Worm (Caenorhabditis elegans): ENCODE measurements around the gene cox-18.
"Not testable (repeated sequence)": the region's sequence is repeated elsewhere in the genome, so short reads cannot be mapped to it uniquely, and the experiment has no call there.

cox-18 gene

DNA sequence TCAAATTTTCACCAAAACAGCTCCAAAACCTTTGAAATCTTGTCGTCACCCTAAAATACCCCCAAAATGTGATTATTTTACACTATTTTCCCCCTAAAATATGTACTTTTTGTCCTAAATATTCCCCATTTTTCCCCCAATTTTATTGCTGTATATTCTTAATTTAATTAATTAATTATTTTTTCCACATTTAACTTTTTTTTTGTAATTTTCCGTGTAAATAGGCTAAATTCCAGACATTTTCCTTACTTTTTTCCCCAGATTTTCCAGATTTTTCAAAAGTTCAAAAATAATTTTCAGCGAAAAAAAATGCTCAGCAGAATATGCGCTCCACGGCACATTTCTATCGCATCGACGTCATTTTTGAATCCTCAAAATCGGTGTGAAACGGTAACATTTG, at the start of gene cox-18:
Gene cox-18, plus strand, starts transcription at position 301 of the 400 bp plus-strand sequence.
- TF ChIP-seq lin-11 (tag; optimal IDR thresholded peaks at IDR 0.05) (no peak), ztf-4 (tag; optimal IDR thresholded peaks at IDR 0.05) (no peak), snpc-4 (tag; optimal IDR thresholded peaks at IDR 0.05) (no peak), nhr-129 (tag; optimal IDR thresholded peaks at IDR 0.05) (no peak), sma-3 (GFP tag; optimal IDR thresholded peaks at IDR 0.05) (no peak)

DNA sequence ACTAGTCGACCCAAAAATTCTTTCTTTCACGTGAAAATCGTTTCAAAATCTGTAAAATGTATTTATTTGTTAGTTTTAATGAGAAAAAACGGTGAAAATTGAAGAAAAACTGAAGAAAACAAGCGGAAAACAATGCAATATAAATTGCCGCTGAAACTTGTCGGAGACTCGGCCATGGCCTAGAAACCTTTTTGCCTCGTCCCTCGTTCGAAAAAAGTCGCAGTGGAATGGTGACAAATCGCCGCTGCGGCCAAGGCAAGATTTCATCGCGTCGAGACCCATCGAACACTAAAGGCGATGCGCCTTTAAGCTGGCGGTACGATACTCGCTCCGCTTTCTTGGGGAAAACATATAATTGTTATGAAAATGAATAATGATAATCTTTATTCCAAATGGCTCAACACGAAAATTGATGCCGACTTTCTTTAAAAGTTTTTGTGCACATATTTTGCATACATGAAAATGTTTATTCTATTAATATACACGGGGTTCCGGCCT, 45.6 kb upstream of the cox-18 start, which contains the start of gene Y55F3AM.21:
Gene Y55F3AM.21, minus strand, starts transcription at position 51 of the 498 bp plus-strand sequence.
- not testable (repeated sequence) for TF ChIP-seq ZK546.5, mdl-1, ceh-16 (tag; optimal IDR thresholded peaks at IDR 0.05)

DNA sequence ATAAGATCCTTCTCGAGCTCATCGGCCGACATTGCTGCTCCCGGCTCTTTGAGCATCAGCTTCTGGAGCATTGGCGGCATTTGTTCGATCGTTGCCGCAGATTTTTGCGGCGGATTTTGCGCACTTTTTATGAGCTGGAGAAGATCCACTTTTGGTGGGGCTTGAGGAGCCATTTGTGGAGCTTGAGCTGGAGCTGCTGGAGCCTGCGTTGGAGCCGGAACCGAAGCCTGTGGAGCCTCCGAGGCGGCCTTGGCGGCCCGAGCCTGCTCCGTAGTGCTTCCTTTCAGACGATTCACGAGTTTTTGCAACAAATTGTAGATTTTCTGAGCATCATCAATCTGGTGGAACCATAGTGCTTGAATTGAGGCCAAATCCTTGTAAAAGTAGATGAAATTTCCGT, 43.3 kb upstream of the cox-18 start:
- TF ChIP-seq lin-13 (GFP tag; optimal IDR thresholded peaks at IDR 0.05) (no peak), R02D3.7 (tag; optimal IDR thresholded peaks at IDR 0.05) (no peak), nhr-11 (tag; optimal IDR thresholded peaks at IDR 0.05) (no peak), ZK546.5 (tag; optimal IDR thresholded peaks at IDR 0.05) (no peak), ztf-11 (tag; optimal IDR thresholded peaks at IDR 0.05) (no peak), ceh-16 (tag; optimal IDR thresholded peaks at IDR 0.05) (no peak), elt-3 (tag; optimal IDR thresholded peaks at IDR 0.05) (no peak), nhr-12 (tag; optimal IDR thresholded peaks at IDR 0.05) (no peak), mdl-1 (tag; optimal IDR thresholded peaks at IDR 0.05) (no peak), peb-1 (tag; optimal IDR thresholded peaks at IDR 0.05) (no peak), nhr-21 (tag; optimal IDR thresholded peaks at IDR 0.05) (no peak), gmeb-1 (tag; optimal IDR thresholded peaks at IDR 0.05) (no peak), ceh-82 (tag; optimal IDR thresholded peaks at IDR 0.05) (no peak), C34F6.9 (tag; optimal IDR thresholded peaks at IDR 0.05) (no peak), fos-1 (tag; optimal IDR thresholded peaks at IDR 0.05) (no peak), ztf-4 (tag; optimal IDR thresholded peaks at IDR 0.05) (no peak)

DNA sequence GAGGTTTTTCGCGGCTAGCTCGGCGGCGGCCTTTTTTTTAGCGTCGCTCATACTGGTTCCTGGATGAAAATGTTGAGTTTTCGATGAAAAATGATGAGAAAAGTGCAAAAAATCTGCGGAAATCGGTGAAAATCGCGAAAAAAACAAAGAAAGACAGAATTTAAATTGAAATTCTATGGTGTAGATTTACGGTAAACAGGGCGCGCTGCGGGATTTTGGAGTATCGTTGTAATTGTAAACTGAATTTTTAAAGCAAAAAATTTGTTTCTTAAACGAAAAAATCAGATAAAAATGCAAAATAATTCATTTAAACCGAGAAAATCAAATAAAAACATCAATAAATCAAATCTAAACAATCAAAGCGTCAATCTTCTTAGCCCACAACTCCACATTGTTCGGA, 42.5 kb upstream of the cox-18 start, which contains the start of gene dcap-1:
Gene dcap-1, minus strand, starts transcription at position 59 of the 400 bp plus-strand sequence.
- TF ChIP-seq nhr-23 (tag; optimal IDR thresholded peaks at IDR 0.05) (no peak), ztf-1 (GFP tag; conservative IDR thresholded peaks at IDR 0.05) (no peak), nhr-10 (tag; optimal IDR thresholded peaks at IDR 0.05) (no peak), nhr-21 (tag; optimal IDR thresholded peaks at IDR 0.05) (no peak), ama-1 (optimal IDR thresholded peaks at IDR 0.05) (no peak), sma-9 (GFP tag; optimal IDR thresholded peaks at IDR 0.05) (no peak), sma-9 (tag; optimal IDR thresholded peaks at IDR 0.05) (no peak), elt-3 (tag; optimal IDR thresholded peaks at IDR 0.05) (no peak), sem-4 (tag; optimal IDR thresholded peaks at IDR 0.05) (no peak), sma-3 (GFP tag; optimal IDR thresholded peaks at IDR 0.05) (no peak), alr-1 (tag; optimal IDR thresholded peaks at IDR 0.05) (no peak), lin-11 (tag; optimal IDR thresholded peaks at IDR 0.05) (no peak), nhr-77 (tag; optimal IDR thresholded peaks at IDR 0.05) (no peak), nhr-12 (tag; optimal IDR thresholded peaks at IDR 0.05) (no peak), lin-13 (GFP tag; optimal IDR thresholded peaks at IDR 0.05) (no peak), ceh-82 (tag; optimal IDR thresholded peaks at IDR 0.05) (no peak), nhr-25 (tag; optimal IDR thresholded peaks at IDR 0.05) (no peak), skn-1 (tag; optimal IDR thresholded peaks at IDR 0.05) (no peak), C34F6.9 (tag; optimal IDR thresholded peaks at IDR 0.05) (peak; percentile 22), nhr-6 (tag; optimal IDR thresholded peaks at IDR 0.05) (no peak), F13H6.1 (tag; optimal IDR thresholded peaks at IDR 0.05) (no peak), mdl-1 (tag; optimal IDR thresholded peaks at IDR 0.05) (no peak), nhr-11 (tag; optimal IDR thresholded peaks at IDR 0.05) (no peak), dmd-4 (tag; optimal IDR thresholded peaks at IDR 0.05) (no peak), lin-39 (tag; optimal IDR thresholded peaks at IDR 0.05) (no peak), ZK546.5 (tag; optimal IDR thresholded peaks at IDR 0.05) (no peak), R02D3.7 (tag; optimal IDR thresholded peaks at IDR 0.05) (peak; percentile 93), nhr-237 (tag; optimal IDR thresholded peaks at IDR 0.05) (no peak), snpc-4 (tag; optimal IDR thresholded peaks at IDR 0.05) (no peak), blmp-1 (tag; optimal IDR thresholded peaks at IDR 0.05; ENCODE audit: insufficient read depth) (no peak), ztf-11 (tag; optimal IDR thresholded peaks at IDR 0.05) (no peak), elt-1 (tag; optimal IDR thresholded peaks at IDR 0.05) (no peak), crh-2 (tag; optimal IDR thresholded peaks at IDR 0.05) (peak; percentile 18), lsy-2 (tag; optimal IDR thresholded peaks at IDR 0.05) (peak; percentile 24 to 55), zag-1 (tag; optimal IDR thresholded peaks at IDR 0.05) (no peak), fos-1 (tag; optimal IDR thresholded peaks at IDR 0.05) (no peak), gmeb-1 (tag; optimal IDR thresholded peaks at IDR 0.05) (peak; percentile 4), aly-2 (tag; optimal IDR thresholded peaks at IDR 0.05) (no peak), mab-5 (tag; optimal IDR thresholded peaks at IDR 0.05) (no peak), nhr-129 (tag; optimal IDR thresholded peaks at IDR 0.05) (peak; percentile 13), ceh-16 (tag; optimal IDR thresholded peaks at IDR 0.05) (no peak), egl-27 (tag; optimal IDR thresholded peaks at IDR 0.05) (no peak), mbf-1 (tag; optimal IDR thresholded peaks at IDR 0.05) (no peak), peb-1 (tag; optimal IDR thresholded peaks at IDR 0.05) (no peak), unc-55 (GFP tag; optimal IDR thresholded peaks at IDR 0.05) (peak; percentile 51)

Data from whole organism, L2 larva.